Worm (Caenorhabditis elegans) whole organism, late embryonic: ENCODE measurements around the gene mcm-2.
A peak's percentile ranks its signal among the peaks of the same experiment; 100 is the strongest.

Source experiments
- C38D4.7 ChIP-seq: fragments of 200-800 bp; sonication (Bioruptor generic); optimal IDR thresholded peaks from 2 replicates; lab custom pipeline; 2018; ENCODE audit warnings: mild to moderate bottlenecking, missing genetic modification characterization, moderate library complexity, missing compliant biosample characterization
- Y22D7AL.16 ChIP-seq: sonication (generic microtip); optimal IDR thresholded peaks from 2 replicates; lab custom pipeline; 2016; ENCODE audit warnings: missing genetic modification characterization, missing compliant biosample characterization
- ahr-1 ChIP-seq: sonication (generic microtip); optimal IDR thresholded peaks from 2 replicates; lab custom pipeline; 2016; ENCODE audit warnings: missing genetic modification characterization, missing compliant biosample characterization
- ama-1 ChIP-seq: fragments of 150-350 bp; optimal IDR thresholded peaks from 2 replicates; lab custom pipeline; 2014
- ceh-18 ChIP-seq: sonication (generic microtip); optimal IDR thresholded peaks from 2 replicates; lab custom pipeline; 2016; ENCODE audit warnings: missing genetic modification characterization, missing compliant biosample characterization
- ceh-22 ChIP-seq: sonication (generic microtip); optimal IDR thresholded peaks from 2 replicates; lab custom pipeline; 2017; ENCODE audit warnings: missing biosample characterization, missing genetic modification characterization
- ceh-24 ChIP-seq: sonication (generic microtip); optimal IDR thresholded peaks from 2 replicates; lab custom pipeline; 2016; ENCODE audit warnings: mild to moderate bottlenecking, missing genetic modification characterization, missing compliant biosample characterization
- ceh-31 ChIP-seq: sonication (generic microtip); optimal IDR thresholded peaks from 2 replicates; lab custom pipeline; 2016; ENCODE audit warnings: missing genetic modification characterization, missing compliant biosample characterization
- ceh-34 ChIP-seq: sonication (generic microtip); optimal IDR thresholded peaks from 2 replicates; lab custom pipeline; 2016; ENCODE audit warnings: mild to moderate bottlenecking, missing genetic modification characterization, missing compliant biosample characterization
- ceh-48 ChIP-seq: sonication (generic microtip); optimal IDR thresholded peaks from 2 replicates; lab custom pipeline; 2016; ENCODE audit warnings: missing genetic modification characterization, inconsistent platforms, missing compliant biosample characterization
- che-1 ChIP-seq: sonication (generic microtip); optimal IDR thresholded peaks from 2 replicates; lab custom pipeline; 2016; ENCODE audit warnings: mild to moderate bottlenecking, missing genetic modification characterization, missing compliant biosample characterization
- dmd-4 ChIP-seq: sonication (generic microtip); optimal IDR thresholded peaks from 2 replicates; lab custom pipeline; 2016; ENCODE audit warnings: borderline replicate concordance, missing genetic modification characterization, missing compliant biosample characterization
- dve-1 ChIP-seq: sonication (generic microtip); optimal IDR thresholded peaks from 2 replicates; lab custom pipeline; 2017; ENCODE audit warnings: antibody characterized with exemption, mild to moderate bottlenecking, missing genetic modification characterization, missing compliant biosample characterization
- elt-4 ChIP-seq: sonication (generic microtip); optimal IDR thresholded peaks from 2 replicates; lab custom pipeline; 2016; ENCODE audit warnings: missing genetic modification characterization, missing compliant biosample characterization
- eyg-1 ChIP-seq: sonication (generic microtip); optimal IDR thresholded peaks from 2 replicates; lab custom pipeline; 2016; ENCODE audit warnings: missing genotype, missing genetic modification characterization, missing compliant biosample characterization
- hlh-13 ChIP-seq: fragments of 200-800 bp; sonication (Bioruptor generic); optimal IDR thresholded peaks from 2 replicates; lab custom pipeline; 2018; ENCODE audit warnings: mild to moderate bottlenecking, missing genetic modification characterization, missing compliant biosample characterization
- hlh-30 ChIP-seq: sonication (generic microtip); optimal IDR thresholded peaks from 2 replicates; lab custom pipeline; 2017; ENCODE audit warnings: antibody characterized with exemption, missing genetic modification characterization, missing compliant biosample characterization; ENCODE audit not compliant: insufficient read depth
- hlh-6 ChIP-seq: sonication (generic microtip); optimal IDR thresholded peaks from 2 replicates; lab custom pipeline; 2016; ENCODE audit warnings: missing genotype, missing genetic modification characterization, missing compliant biosample characterization
- mec-3 ChIP-seq: sonication (generic microtip); optimal IDR thresholded peaks from 2 replicates; lab custom pipeline; 2016; ENCODE audit warnings: borderline replicate concordance, missing genetic modification characterization, missing compliant biosample characterization
- nfya-1 ChIP-seq: sonication (generic microtip); optimal IDR thresholded peaks from 2 replicates; lab custom pipeline; 2017; ENCODE audit warnings: missing genetic modification characterization, mild to moderate bottlenecking, missing compliant biosample characterization, antibody characterized with exemption, moderate library complexity
- nhr-232 ChIP-seq: sonication (generic microtip); optimal IDR thresholded peaks from 2 replicates; lab custom pipeline; 2016; ENCODE audit warnings: missing genetic modification characterization, missing compliant biosample characterization
- pha-2 ChIP-seq: sonication (generic microtip); optimal IDR thresholded peaks from 2 replicates; lab custom pipeline; 2017; ENCODE audit warnings: mild to moderate bottlenecking, missing genetic modification characterization, missing compliant biosample characterization
- pqm-1 ChIP-seq: sonication (generic microtip); optimal IDR thresholded peaks from 2 replicates; lab custom pipeline; 2016; ENCODE audit warnings: missing genetic modification characterization, missing compliant biosample characterization
- ref-2 ChIP-seq: sonication (generic microtip); optimal IDR thresholded peaks from 2 replicates; lab custom pipeline; 2016; ENCODE audit warnings: missing genetic modification characterization, missing compliant biosample characterization
- rnt-1 ChIP-seq: sonication (generic microtip); optimal IDR thresholded peaks from 2 replicates; lab custom pipeline; 2016; ENCODE audit warnings: missing genetic modification characterization, missing compliant biosample characterization
- sdc-2 ChIP-seq: sonication (generic microtip); optimal IDR thresholded peaks from 2 replicates; lab custom pipeline; 2016; ENCODE audit warnings: missing genotype, missing genetic modification characterization, missing compliant biosample characterization
- sox-2 ChIP-seq: fragments of 200-800 bp; sonication (Bioruptor generic); IDR thresholded peaks from 2 replicates; pipeline ENCODE4 v1.3.6; 2022; ENCODE audit warnings: missing genetic modification reagents, missing genetic modification characterization, missing compliant biosample characterization
- sox-4 ChIP-seq: sonication (generic microtip); optimal IDR thresholded peaks from 2 replicates; lab custom pipeline; 2017; ENCODE audit warnings: mild to moderate bottlenecking, missing genetic modification characterization, inconsistent platforms, missing compliant biosample characterization
- tbx-2 ChIP-seq: sonication (generic microtip); optimal IDR thresholded peaks from 2 replicates; lab custom pipeline; 2016; ENCODE audit warnings: missing genetic modification characterization, missing compliant biosample characterization
- unc-3 ChIP-seq, 2 experiments: fragments of 200-800 bp in 1 of 2; sonication (Bioruptor generic) in 1 of 2; sonication (generic microtip) in 1 of 2; conservative IDR thresholded peaks in 1 of 2; optimal IDR thresholded peaks in 1 of 2; 2 replicates each; pipeline versions ENCODE4 v1.3.6 to Lab custom; 2016 to 2022; ENCODE audit warnings: missing compliant biosample characterization in 2 of 2, missing genetic modification characterization in 2 of 2, missing genetic modification reagents in 1 of 2
- unc-42 ChIP-seq: sonication (generic microtip); optimal IDR thresholded peaks from 2 replicates; lab custom pipeline; 2016; ENCODE audit warnings: missing genotype, missing genetic modification characterization, missing compliant biosample characterization
- unc-86 ChIP-seq: sonication (generic microtip); optimal IDR thresholded peaks from 2 replicates; lab custom pipeline; 2016; ENCODE audit warnings: missing genetic modification characterization, missing compliant biosample characterization
- zip-5 ChIP-seq: sonication (generic microtip); optimal IDR thresholded peaks from 2 replicates; lab custom pipeline; 2016; ENCODE audit warnings: missing genetic modification characterization, missing compliant biosample characterization

The mcm-2 gene

ce11 chrII:12042108-12042960 lies 35.9 kb upstream of the mcm-2 start, which contains the start of gene ippk-1 (continued):
- TF ChIP-seq pha-2 (tag; lab: Kevin White, UChicago), result peak; percentile 35
- peak; percentile 42 for TF ChIP-seq Y22D7AL.16 (tag; lab: Kevin White, UChicago)
- TF ChIP-seq ceh-31 (tag; lab: Kevin White, UChicago), result peak; percentile 99
- TF ChIP-seq eyg-1 (tag; lab: Kevin White, UChicago), result peak; percentile 54
- TF ChIP-seq hlh-6 (tag; lab: Kevin White, UChicago), result peak; percentile 61
- no peak for TF ChIP-seq ama-1 (lab: Kevin White, UChicago)
- TF ChIP-seq unc-3 (GFP tag; conservative IDR thresholded peaks at IDR 0.05; lab: Robert Waterston, UW), result peak; percentile 55; the same call in 1 of the 2 replicates
- TF ChIP-seq unc-3 (tag; optimal IDR thresholded peaks at IDR 0.05; lab: Kevin White, UChicago), result peak; percentile 26
- TF ChIP-seq dve-1 (tag; lab: Kevin White, UChicago), result no peak
- peak; percentile 69 for TF ChIP-seq elt-4
- TF ChIP-seq mec-3 (tag; lab: Kevin White, UChicago), result peak; percentile 95
- peak; percentile 77 for TF ChIP-seq dmd-4
- peak; percentile 41 for TF ChIP-seq hlh-30 (tag; lab: Kevin White, UChicago)
- peak; percentile 80 for TF ChIP-seq unc-86 (tag; lab: Kevin White, UChicago)
- TF ChIP-seq nhr-232, result no peak
- TF ChIP-seq ceh-34 (tag; lab: Kevin White, UChicago), result peak; percentile 93
- TF ChIP-seq ref-2 (tag; lab: Kevin White, UChicago), result peak; percentile 98
- peak; percentile 54 for TF ChIP-seq C38D4.7
- TF ChIP-seq ahr-1 (tag; lab: Kevin White, UChicago), result peak; percentile 92

ce11 chrII:12041116-12041515 lies 34.7 kb upstream of the mcm-2 start:
- TF ChIP-seq che-1, result no peak
- no peak for TF ChIP-seq rnt-1 (tag; lab: Kevin White, UChicago)
- TF ChIP-seq hlh-13, result no peak

- TF ChIP-seq ceh-18 (tag; lab: Kevin White, UChicago), result peak; percentile 30
- TF ChIP-seq ceh-22 (tag; lab: Kevin White, UChicago), result no peak
- peak; percentile 37 for TF ChIP-seq ceh-31 (tag; lab: Kevin White, UChicago)
- TF ChIP-seq sdc-2 (tag; lab: Kevin White, UChicago), result peak; percentile 62
- no peak for TF ChIP-seq zip-5 (tag; lab: Kevin White, UChicago)
- peak; percentile 79 for TF ChIP-seq unc-42 (tag; lab: Kevin White, UChicago)
- no peak for TF ChIP-seq sox-4 (tag; lab: Kevin White, UChicago)
- peak; percentile 49 for TF ChIP-seq nfya-1 (tag; lab: Kevin White, UChicago)
- TF ChIP-seq tbx-2 (tag; lab: Kevin White, UChicago), result peak; percentile 49
- no peak for TF ChIP-seq elt-4
- TF ChIP-seq, all 69 proteins: peak for 6
These were observed 33.7 kb upstream of the mcm-2 start for ce11 chrII:12040167-12040566.

DNA sequence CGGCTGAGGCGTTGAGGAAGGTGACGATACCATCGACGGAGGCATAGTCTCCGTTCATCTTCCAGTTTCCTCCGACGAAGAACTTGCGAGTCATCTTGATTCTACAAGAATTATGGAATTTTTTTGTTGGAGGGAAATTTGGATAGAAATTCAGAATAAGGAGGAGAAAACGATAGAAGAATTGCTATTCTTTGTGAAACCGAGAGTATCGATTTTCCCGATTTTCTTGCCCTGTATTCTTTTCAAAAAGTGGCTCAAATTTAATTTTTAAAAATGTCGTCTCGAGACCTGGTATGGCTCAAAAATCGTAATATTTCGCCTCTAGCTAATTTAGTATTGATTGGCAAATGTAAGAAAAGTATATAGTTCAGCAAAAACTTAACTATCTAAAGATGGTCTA lies 32.6 kb upstream of the mcm-2 start, which contains the start of gene tpi-1:
TSS of gene tpi-1 (minus strand) at position 101 of the 400 bp plus-strand sequence.
- TF ChIP-seq ama-1 (lab: Kevin White, UChicago) (no peak), sox-2 (GFP tag; lab: Robert Waterston, UW) (no peak), Y22D7AL.16 (tag; lab: Kevin White, UChicago) (no peak), ceh-24 (tag; lab: Kevin White, UChicago) (no peak), pqm-1 (tag; lab: Kevin White, UChicago) (no peak), ceh-48 (no peak)
